Worm (Caenorhabditis elegans) whole organism, early embryonic: ENCODE results near the gene Y94H6A.12.

Source experiments
- B0310.2 ChIP-seq: sonication (generic microtip); optimal IDR thresholded peaks from 2 replicates; lab custom pipeline; 2016; ENCODE audit warnings: mild to moderate bottlenecking, missing genetic modification characterization, missing compliant biosample characterization
- F13C5.2 ChIP-seq: sonication (generic microtip); optimal IDR thresholded peaks from 2 replicates; lab custom pipeline; 2017; ENCODE audit warnings: mild to moderate bottlenecking, missing genetic modification characterization, inconsistent platforms, missing compliant biosample characterization
- aly-1 ChIP-seq: sonication (generic microtip); optimal IDR thresholded peaks from 2 replicates; lab custom pipeline; 2016; ENCODE audit warnings: missing genetic modification characterization, missing compliant biosample characterization
- ama-1 ChIP-seq: fragments of 150-350 bp; optimal IDR thresholded peaks from 2 replicates; lab custom pipeline; 2014
- ceh-13 ChIP-seq: fragments of 200-800 bp; sonication (Bioruptor generic); optimal IDR thresholded peaks from 2 replicates; lab custom pipeline; 2018; ENCODE audit warnings: mild to moderate bottlenecking, missing genetic modification characterization, missing compliant biosample characterization
- ceh-36 ChIP-seq: sonication (generic microtip); optimal IDR thresholded peaks from 2 replicates; lab custom pipeline; 2016; ENCODE audit warnings: missing genetic modification characterization, inconsistent platforms, missing compliant biosample characterization
- ets-7 ChIP-seq: sonication (generic microtip); optimal IDR thresholded peaks from 2 replicates; lab custom pipeline; 2016; ENCODE audit warnings: missing genotype, missing genetic modification characterization, missing compliant biosample characterization
- flt-1 ChIP-seq: fragments of 200-800 bp; sonication (Bioruptor generic); IDR thresholded peaks from 2 replicates; pipeline ENCODE4 v1.3.6; 2022; ENCODE audit warnings: missing genetic modification characterization, missing compliant biosample characterization
- hmbx-1 ChIP-seq: sonication (generic microtip); optimal IDR thresholded peaks from 2 replicates; lab custom pipeline; 2016; ENCODE audit warnings: mild to moderate bottlenecking, missing genetic modification characterization, missing compliant biosample characterization
- hmg-4 ChIP-seq: fragments of 200-800 bp; sonication (Bioruptor generic); optimal IDR thresholded peaks from 2 replicates; lab custom pipeline; 2018; ENCODE audit warnings: mild to moderate bottlenecking, missing genetic modification characterization, missing compliant biosample characterization
- hnd-1 ChIP-seq: sonication (generic microtip); optimal IDR thresholded peaks from 2 replicates; lab custom pipeline; 2016; ENCODE audit warnings: missing genetic modification characterization, missing compliant biosample characterization
- pes-1 ChIP-seq: fragments of 200-800 bp; sonication (Bioruptor generic); IDR thresholded peaks from 2 replicates; pipeline ENCODE4 v1.3.6; 2022; ENCODE audit warnings: missing genetic modification reagents, missing genetic modification characterization, missing compliant biosample characterization
- scrt-1 ChIP-seq: fragments of 200-800 bp; sonication (Bioruptor generic); IDR thresholded peaks from 2 replicates; pipeline ENCODE4 v1.3.6; 2022; ENCODE audit warnings: missing genetic modification characterization, missing compliant biosample characterization
- sea-1 ChIP-seq: fragments of 200-800 bp; sonication (Bioruptor generic); conservative IDR thresholded peaks from 2 replicates; pipeline ENCODE4 v1.3.6; 2022; ENCODE audit warnings: missing genetic modification characterization, missing compliant biosample characterization
- tbx-11 ChIP-seq: fragments of 200-800 bp; sonication (Bioruptor generic); IDR thresholded peaks from 2 replicates; pipeline ENCODE4 v1.3.6; 2022; ENCODE audit warnings: missing genetic modification characterization, missing compliant biosample characterization
- tbx-37 ChIP-seq: fragments of 200-800 bp; sonication (Bioruptor generic); conservative IDR thresholded peaks from 2 replicates; pipeline ENCODE4 v1.3.6; 2022; ENCODE audit warnings: missing genetic modification reagents, missing genetic modification characterization, missing compliant biosample characterization
- tra-4 ChIP-seq: sonication (generic microtip); optimal IDR thresholded peaks from 2 replicates; lab custom pipeline; 2017; ENCODE audit warnings: missing genetic modification characterization, missing compliant biosample characterization

Gene Y94H6A.12

DNA sequence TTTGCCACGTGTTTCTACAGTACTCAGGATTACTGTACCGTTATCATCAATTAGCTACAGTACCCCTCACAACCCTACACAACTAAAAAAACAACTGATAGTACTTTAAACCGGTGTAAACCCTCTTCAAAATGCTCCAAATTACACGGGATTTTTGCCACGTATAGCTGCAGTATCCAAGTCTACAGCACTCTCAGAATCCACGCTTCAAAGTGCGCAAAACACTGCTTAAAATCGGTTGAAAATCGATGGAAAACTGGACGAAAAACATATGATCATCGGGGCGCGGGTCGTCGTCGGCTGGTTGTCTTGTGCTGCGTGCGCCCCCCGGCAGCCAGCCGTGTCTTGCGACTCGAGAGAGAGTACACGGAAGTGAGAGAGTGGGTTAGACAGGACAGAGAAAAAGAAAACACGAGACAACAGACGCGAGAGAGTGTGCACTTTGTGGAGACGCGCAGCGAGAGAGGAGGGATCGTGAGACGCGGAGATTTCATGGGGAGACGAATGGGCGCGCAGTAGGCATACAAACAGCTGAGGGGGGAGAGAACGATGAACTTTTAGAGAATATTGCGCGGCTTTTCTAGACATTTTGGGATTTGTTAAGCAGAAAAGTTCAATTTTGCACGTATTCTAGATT is 4.4 kb downstream of the Y94H6A.12 start:
- TF ChIP-seq B0310.2 (tag; lab: Kevin White, UChicago) (no peak), ama-1 (lab: Kevin White, UChicago) (no peak), pes-1 (no peak), tra-4 (tag; lab: Kevin White, UChicago) (no peak), ceh-13 (GFP tag; lab: Kevin White, UChicago) (no peak), F13C5.2 (tag; lab: Kevin White, UChicago) (peak; percentile 29), hmg-4 (peak; percentile 24), scrt-1 (GFP tag; lab: Robert Waterston, UW) (no peak), ceh-36 (tag; lab: Kevin White, UChicago) (no peak), sea-1 (GFP tag; lab: Robert Waterston, UW) (no peak), flt-1 (no peak), ets-7 (tag; lab: Kevin White, UChicago) (no peak), aly-1 (tag; lab: Kevin White, UChicago) (no peak), hmbx-1 (tag; lab: Kevin White, UChicago) (no peak), tbx-11 (GFP tag; lab: Robert Waterston, UW) (no peak), tbx-37 (GFP tag; lab: Robert Waterston, UW) (no peak), hnd-1 (tag; lab: Kevin White, UChicago) (no peak)

DNA sequence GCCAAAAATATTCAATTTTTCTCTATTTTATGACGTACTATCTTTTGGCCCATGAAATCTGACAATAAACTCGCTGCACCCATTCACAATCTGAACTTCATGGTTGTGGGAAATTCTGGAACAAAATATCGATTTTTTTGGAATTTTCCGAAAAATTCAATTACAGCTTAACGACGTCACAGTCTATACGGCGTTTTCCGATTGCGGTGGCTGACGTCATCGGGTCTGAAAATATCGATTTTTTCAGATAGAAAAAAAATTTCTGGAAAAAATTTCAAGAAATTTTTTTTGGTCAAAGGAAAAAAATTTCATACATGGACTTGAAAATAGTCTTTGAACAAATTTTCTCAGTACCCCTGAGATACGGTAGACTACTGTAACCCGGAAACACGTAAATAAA is 5.8 kb downstream of the Y94H6A.12 start, which contains the start of gene ubc-8:
ubc-8 (minus strand) TSS at position 227 of the 400 bp plus-strand sequence.
- TF ChIP-seq aly-1 (tag; lab: Kevin White, UChicago) (no peak), hnd-1 (tag; lab: Kevin White, UChicago) (no peak), pes-1 (no peak), tbx-37 (GFP tag; lab: Robert Waterston, UW) (no peak), ceh-13 (GFP tag; lab: Kevin White, UChicago) (no peak), sea-1 (GFP tag; lab: Robert Waterston, UW) (no peak), tbx-11 (GFP tag; lab: Robert Waterston, UW) (no peak), F13C5.2 (tag; lab: Kevin White, UChicago) (no peak)

DNA sequence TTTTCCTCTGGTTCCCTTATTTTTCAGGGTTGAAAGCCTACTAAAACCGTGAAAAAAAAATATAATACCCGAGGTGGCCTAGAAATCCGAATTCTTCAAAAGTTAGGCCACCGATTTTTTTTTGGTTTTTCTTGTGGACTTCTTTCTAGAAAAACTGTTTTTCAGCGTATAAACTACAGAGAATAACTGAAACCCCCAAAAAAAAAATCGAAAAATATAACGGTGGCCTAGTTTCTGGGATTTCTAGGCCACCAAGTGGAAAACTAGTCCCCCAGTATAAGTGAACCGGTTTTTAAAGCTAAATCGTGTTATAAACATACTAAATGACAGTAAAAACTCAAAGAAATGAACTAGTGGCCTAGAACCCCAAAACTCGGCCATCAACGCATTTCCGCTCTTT is 7.2 kb downstream of the Y94H6A.12 start:
- no peak for TF ChIP-seq ceh-13 (GFP tag; lab: Kevin White, UChicago)
- no peak for TF ChIP-seq scrt-1 (GFP tag; lab: Robert Waterston, UW)
- no peak for TF ChIP-seq F13C5.2 (tag; lab: Kevin White, UChicago)
- TF ChIP-seq sea-1 (GFP tag; lab: Robert Waterston, UW): no peak
- no peak for TF ChIP-seq pes-1
- TF ChIP-seq tbx-11 (GFP tag; lab: Robert Waterston, UW): no peak
- no peak for TF ChIP-seq hmbx-1 (tag; lab: Kevin White, UChicago)
- TF ChIP-seq aly-1 (tag; lab: Kevin White, UChicago): no peak
- no peak for TF ChIP-seq ama-1 (lab: Kevin White, UChicago)
- TF ChIP-seq B0310.2 (tag; lab: Kevin White, UChicago): no peak
- TF ChIP-seq flt-1: no peak
- TF ChIP-seq hnd-1 (tag; lab: Kevin White, UChicago): no peak
- TF ChIP-seq ets-7 (tag; lab: Kevin White, UChicago): no peak
- no peak for TF ChIP-seq tbx-37 (GFP tag; lab: Robert Waterston, UW)
- TF ChIP-seq ceh-36 (tag; lab: Kevin White, UChicago): no peak
- no peak for TF ChIP-seq hmg-4
- no peak for TF ChIP-seq tra-4 (tag; lab: Kevin White, UChicago)

DNA sequence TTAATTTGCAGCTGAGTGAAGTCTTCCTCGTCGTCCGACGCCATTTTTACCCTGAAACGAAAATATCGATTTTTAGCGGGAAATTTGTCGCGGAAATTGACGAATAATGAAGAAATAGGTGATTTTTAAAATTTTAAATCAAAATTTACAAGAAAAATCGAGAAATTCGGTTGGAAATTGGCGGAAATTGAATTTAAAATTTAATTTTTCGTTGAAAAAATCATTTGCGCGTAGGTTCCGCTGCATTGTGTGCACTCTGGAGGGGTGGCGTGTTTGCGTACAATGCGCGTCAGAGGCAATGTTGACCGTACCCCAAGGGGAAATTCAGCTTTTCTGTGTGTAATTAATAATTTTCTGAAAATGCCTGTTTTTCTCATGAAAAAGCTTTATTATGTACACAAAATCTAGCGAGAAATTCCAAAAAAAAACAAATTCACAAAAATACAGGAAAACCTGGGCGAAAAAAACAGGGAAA is 8.9 kb downstream of the Y94H6A.12 start, which contains the start of gene Y94H6A.5:
Y94H6A.5 (minus strand) TSS at position 51 of the 475 bp plus-strand sequence.
- TF ChIP-seq hmg-4 (no peak), B0310.2 (tag; lab: Kevin White, UChicago) (no peak), F13C5.2 (tag; lab: Kevin White, UChicago) (peak; percentile 51), ama-1 (lab: Kevin White, UChicago) (no peak), pes-1 (no peak), tbx-11 (GFP tag; lab: Robert Waterston, UW) (no peak)

DNA sequence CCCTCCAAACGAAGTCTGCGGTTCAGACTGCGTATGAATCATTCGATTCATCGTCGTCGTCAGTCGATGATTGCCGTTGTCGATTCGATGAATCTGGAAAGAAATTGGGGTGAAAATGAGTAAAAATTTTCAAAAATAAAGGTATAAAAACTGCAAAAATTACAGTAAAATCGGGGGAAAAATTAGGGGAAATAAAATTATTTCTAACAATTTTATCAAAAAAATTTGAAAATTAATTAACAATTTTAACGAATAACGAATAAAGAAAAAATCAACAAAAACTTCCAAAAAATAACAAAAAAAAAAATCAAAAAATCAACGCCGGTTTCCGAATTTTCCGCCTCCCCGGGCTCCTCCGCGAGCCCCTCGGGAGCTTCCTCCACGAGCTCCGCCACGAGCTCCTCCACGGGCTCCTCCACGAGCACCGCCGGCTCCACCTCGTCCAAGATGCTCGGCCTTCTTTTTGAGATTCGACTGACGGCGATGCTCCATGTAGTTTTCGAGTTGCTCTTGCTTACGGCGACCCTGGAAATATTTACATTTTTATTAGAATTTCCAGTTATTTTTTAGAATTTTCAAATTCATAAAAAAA is 24.0 kb downstream of the Y94H6A.12 start, which contains the start of gene egrh-3:
egrh-3 (minus strand) TSS at position 51 of the 592 bp plus-strand sequence.
- TF ChIP-seq aly-1 (tag; lab: Kevin White, UChicago) (no peak), tbx-11 (GFP tag; lab: Robert Waterston, UW) (no peak), sea-1 (GFP tag; lab: Robert Waterston, UW) (no peak), ama-1 (lab: Kevin White, UChicago) (no peak), hmg-4 (no peak), hmbx-1 (tag; lab: Kevin White, UChicago) (no peak), tra-4 (tag; lab: Kevin White, UChicago) (no peak), tbx-37 (GFP tag; lab: Robert Waterston, UW) (no peak), ets-7 (tag; lab: Kevin White, UChicago) (no peak)

DNA sequence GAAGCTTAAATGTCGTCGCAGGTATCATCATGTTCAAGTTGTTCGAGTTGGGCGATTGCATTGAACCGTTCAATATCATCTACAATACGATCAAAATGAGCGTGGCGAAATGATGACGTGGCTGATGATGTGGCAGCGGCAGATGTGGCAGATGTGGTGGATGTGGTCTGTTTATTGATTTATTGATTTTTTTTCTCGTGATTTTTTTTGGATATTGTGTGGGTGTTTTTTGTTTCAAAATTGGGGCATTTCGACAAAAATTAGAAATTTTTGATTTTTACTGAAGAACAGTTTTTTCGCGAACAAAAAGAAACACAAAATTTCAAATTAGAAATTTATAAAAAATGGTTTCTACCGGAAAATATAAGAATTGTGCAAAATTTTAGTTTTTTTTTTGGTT is 32.6 kb downstream of the Y94H6A.12 start:
- TF ChIP-seq F13C5.2 (tag; lab: Kevin White, UChicago) (no peak), sea-1 (GFP tag; lab: Robert Waterston, UW) (no peak), pes-1 (no peak), tbx-37 (GFP tag; lab: Robert Waterston, UW) (no peak), flt-1 (no peak), tbx-11 (GFP tag; lab: Robert Waterston, UW) (no peak), aly-1 (tag; lab: Kevin White, UChicago) (no peak), ceh-13 (GFP tag; lab: Kevin White, UChicago) (no peak), hmg-4 (no peak), hnd-1 (tag; lab: Kevin White, UChicago) (no peak), tra-4 (tag; lab: Kevin White, UChicago) (no peak), ceh-36 (tag; lab: Kevin White, UChicago) (no peak), B0310.2 (tag; lab: Kevin White, UChicago) (no peak), scrt-1 (GFP tag; lab: Robert Waterston, UW) (no peak), ama-1 (lab: Kevin White, UChicago) (no peak), hmbx-1 (tag; lab: Kevin White, UChicago) (no peak), ets-7 (tag; lab: Kevin White, UChicago) (no peak)
